Worm (Caenorhabditis elegans) whole organism, early embryonic: ENCODE data around the gene coh-3.

Experiments used
- B0310.2 ChIP-seq: sonication (generic microtip); optimal IDR thresholded peaks from 2 replicates; lab custom pipeline; 2016; ENCODE audit warnings: mild to moderate bottlenecking, missing genetic modification characterization, missing compliant biosample characterization
- F13C5.2 ChIP-seq: sonication (generic microtip); optimal IDR thresholded peaks from 2 replicates; lab custom pipeline; 2017; ENCODE audit warnings: mild to moderate bottlenecking, missing genetic modification characterization, inconsistent platforms, missing compliant biosample characterization
- aly-1 ChIP-seq: sonication (generic microtip); optimal IDR thresholded peaks from 2 replicates; lab custom pipeline; 2016; ENCODE audit warnings: missing genetic modification characterization, missing compliant biosample characterization
- ama-1 ChIP-seq: fragments of 150-350 bp; optimal IDR thresholded peaks from 2 replicates; lab custom pipeline; 2014
- ceh-13 ChIP-seq: fragments of 200-800 bp; sonication (Bioruptor generic); optimal IDR thresholded peaks from 2 replicates; lab custom pipeline; 2018; ENCODE audit warnings: mild to moderate bottlenecking, missing genetic modification characterization, missing compliant biosample characterization
- ceh-36 ChIP-seq: sonication (generic microtip); optimal IDR thresholded peaks from 2 replicates; lab custom pipeline; 2016; ENCODE audit warnings: missing genetic modification characterization, inconsistent platforms, missing compliant biosample characterization
- ets-7 ChIP-seq: sonication (generic microtip); optimal IDR thresholded peaks from 2 replicates; lab custom pipeline; 2016; ENCODE audit warnings: missing genotype, missing genetic modification characterization, missing compliant biosample characterization
- flt-1 ChIP-seq: fragments of 200-800 bp; sonication (Bioruptor generic); IDR thresholded peaks from 2 replicates; pipeline ENCODE4 v1.3.6; 2022; ENCODE audit warnings: missing genetic modification characterization, missing compliant biosample characterization
- hmbx-1 ChIP-seq: sonication (generic microtip); optimal IDR thresholded peaks from 2 replicates; lab custom pipeline; 2016; ENCODE audit warnings: mild to moderate bottlenecking, missing genetic modification characterization, missing compliant biosample characterization
- hmg-4 ChIP-seq: fragments of 200-800 bp; sonication (Bioruptor generic); optimal IDR thresholded peaks from 2 replicates; lab custom pipeline; 2018; ENCODE audit warnings: mild to moderate bottlenecking, missing genetic modification characterization, missing compliant biosample characterization
- hnd-1 ChIP-seq: sonication (generic microtip); optimal IDR thresholded peaks from 2 replicates; lab custom pipeline; 2016; ENCODE audit warnings: missing genetic modification characterization, missing compliant biosample characterization
- pes-1 ChIP-seq: fragments of 200-800 bp; sonication (Bioruptor generic); IDR thresholded peaks from 2 replicates; pipeline ENCODE4 v1.3.6; 2022; ENCODE audit warnings: missing genetic modification reagents, missing genetic modification characterization, missing compliant biosample characterization
- scrt-1 ChIP-seq: fragments of 200-800 bp; sonication (Bioruptor generic); IDR thresholded peaks from 2 replicates; pipeline ENCODE4 v1.3.6; 2022; ENCODE audit warnings: missing genetic modification characterization, missing compliant biosample characterization
- sea-1 ChIP-seq: fragments of 200-800 bp; sonication (Bioruptor generic); conservative IDR thresholded peaks from 2 replicates; pipeline ENCODE4 v1.3.6; 2022; ENCODE audit warnings: missing genetic modification characterization, missing compliant biosample characterization
- tbx-11 ChIP-seq: fragments of 200-800 bp; sonication (Bioruptor generic); IDR thresholded peaks from 2 replicates; pipeline ENCODE4 v1.3.6; 2022; ENCODE audit warnings: missing genetic modification characterization, missing compliant biosample characterization
- tbx-37 ChIP-seq: fragments of 200-800 bp; sonication (Bioruptor generic); conservative IDR thresholded peaks from 2 replicates; pipeline ENCODE4 v1.3.6; 2022; ENCODE audit warnings: missing genetic modification reagents, missing genetic modification characterization, missing compliant biosample characterization
- tra-4 ChIP-seq: sonication (generic microtip); optimal IDR thresholded peaks from 2 replicates; lab custom pipeline; 2017; ENCODE audit warnings: missing genetic modification characterization, missing compliant biosample characterization

Gene coh-3

DNA sequence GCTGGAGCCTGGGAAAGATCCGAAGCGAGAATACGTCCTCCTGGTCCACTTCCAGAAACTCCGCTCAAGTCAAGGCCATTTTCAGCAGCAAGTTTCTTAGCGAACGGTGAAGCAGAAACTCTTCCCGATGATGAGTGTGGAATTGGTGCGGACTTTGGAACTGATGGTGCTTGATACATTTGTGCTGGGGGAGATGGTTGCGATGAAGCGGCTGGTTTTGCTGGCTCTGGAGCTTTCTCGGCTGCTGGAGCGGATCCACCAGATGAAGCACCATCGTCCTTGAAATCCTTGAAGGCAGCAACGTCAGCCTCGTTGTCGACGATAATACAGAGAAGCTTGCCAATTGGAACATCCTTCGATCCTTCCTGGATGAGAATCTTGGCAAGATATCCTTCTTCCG is 10.8 kb upstream of the coh-3 start:
- no peak for TF ChIP-seq pes-1 (GFP tag; lab: Robert Waterston, UW)
- no peak for TF ChIP-seq scrt-1 (GFP tag; lab: Robert Waterston, UW)
- no peak for TF ChIP-seq ama-1
- TF ChIP-seq flt-1 (GFP tag; lab: Robert Waterston, UW), result no peak
- TF ChIP-seq B0310.2, result no peak
- no peak for TF ChIP-seq ceh-36 (tag; lab: Kevin White, UChicago)
- TF ChIP-seq hnd-1, result no peak
- no peak for TF ChIP-seq sea-1 (GFP tag; lab: Robert Waterston, UW)
- no peak for TF ChIP-seq ceh-13
- no peak for TF ChIP-seq tbx-11
- TF ChIP-seq hmg-4 (GFP tag; lab: Kevin White, UChicago), result no peak
- no peak for TF ChIP-seq tbx-37 (GFP tag; lab: Robert Waterston, UW)
- TF ChIP-seq tra-4 (tag; lab: Kevin White, UChicago), result no peak
- no peak for TF ChIP-seq ets-7 (tag; lab: Kevin White, UChicago)
- TF ChIP-seq aly-1 (tag; lab: Kevin White, UChicago), result no peak
- TF ChIP-seq F13C5.2 (tag; lab: Kevin White, UChicago), result no peak
- no peak for TF ChIP-seq hmbx-1 (tag; lab: Kevin White, UChicago)

DNA sequence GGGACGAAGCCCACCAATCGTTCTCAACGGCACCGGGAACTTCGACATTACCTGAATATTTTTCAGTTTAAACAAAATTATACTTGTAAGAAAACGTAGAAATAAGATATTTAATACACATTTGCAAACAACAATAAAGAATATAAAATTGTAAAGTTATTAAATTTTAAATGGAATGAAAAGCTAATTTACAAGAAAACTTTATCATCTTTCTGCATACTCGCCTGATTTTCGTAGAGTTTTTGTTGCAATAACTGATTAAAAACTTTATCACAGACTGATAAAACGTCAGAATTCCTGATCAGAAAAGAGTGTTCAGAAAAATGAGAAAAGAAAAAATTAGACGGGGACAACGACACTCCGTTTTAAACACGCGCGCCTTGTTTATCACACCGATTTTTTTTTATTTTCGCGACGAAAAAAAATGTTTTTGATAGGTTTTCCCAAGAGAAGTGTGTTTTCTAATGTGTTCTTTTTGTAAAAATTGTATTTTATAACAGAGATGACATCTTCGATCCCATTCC is 9.9 kb upstream of the coh-3 start, which contains the start of the genes dlat-1 and fntb-1:
Gene dlat-1, minus strand, starts transcription at position 51 of the 524 bp plus-strand sequence.
Gene fntb-1, plus strand, starts transcription at position 412 of the 524 bp plus-strand sequence.
- no peak for TF ChIP-seq ceh-13

DNA sequence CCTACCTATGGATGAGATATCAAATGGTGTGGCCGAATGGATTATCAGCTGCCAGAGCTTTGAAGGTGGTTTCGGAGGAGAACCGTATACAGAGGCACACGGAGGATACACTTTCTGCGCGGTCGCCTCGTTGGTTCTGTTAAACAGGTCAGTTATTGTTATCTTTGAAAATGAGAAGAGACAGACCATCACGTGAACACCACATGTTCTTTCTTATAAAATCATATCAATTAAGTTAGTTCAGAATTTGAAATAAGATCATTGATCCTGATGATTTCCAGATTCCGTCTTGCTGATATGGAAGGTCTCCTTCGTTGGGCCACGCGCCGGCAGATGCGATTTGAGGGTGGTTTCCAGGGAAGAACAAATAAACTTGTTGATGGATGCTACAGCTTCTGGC is 8.6 kb upstream of the coh-3 start:
- no peak for TF ChIP-seq flt-1 (GFP tag; lab: Robert Waterston, UW)
- no peak for TF ChIP-seq sea-1 (GFP tag; lab: Robert Waterston, UW)
- TF ChIP-seq tbx-11, result no peak
- no peak for TF ChIP-seq hmbx-1 (tag; lab: Kevin White, UChicago)
- no peak for TF ChIP-seq ets-7 (tag; lab: Kevin White, UChicago)
- no peak for TF ChIP-seq ama-1
- TF ChIP-seq pes-1 (GFP tag; lab: Robert Waterston, UW), result no peak
- no peak for TF ChIP-seq aly-1 (tag; lab: Kevin White, UChicago)
- no peak for TF ChIP-seq ceh-13
- TF ChIP-seq ceh-36 (tag; lab: Kevin White, UChicago), result no peak
- no peak for TF ChIP-seq scrt-1 (GFP tag; lab: Robert Waterston, UW)
- TF ChIP-seq B0310.2, result no peak
- TF ChIP-seq F13C5.2 (tag; lab: Kevin White, UChicago), result no peak
- no peak for TF ChIP-seq hmg-4 (GFP tag; lab: Kevin White, UChicago)
- TF ChIP-seq tra-4 (tag; lab: Kevin White, UChicago), result no peak
- no peak for TF ChIP-seq hnd-1
- TF ChIP-seq tbx-37 (GFP tag; lab: Robert Waterston, UW), result no peak

DNA sequence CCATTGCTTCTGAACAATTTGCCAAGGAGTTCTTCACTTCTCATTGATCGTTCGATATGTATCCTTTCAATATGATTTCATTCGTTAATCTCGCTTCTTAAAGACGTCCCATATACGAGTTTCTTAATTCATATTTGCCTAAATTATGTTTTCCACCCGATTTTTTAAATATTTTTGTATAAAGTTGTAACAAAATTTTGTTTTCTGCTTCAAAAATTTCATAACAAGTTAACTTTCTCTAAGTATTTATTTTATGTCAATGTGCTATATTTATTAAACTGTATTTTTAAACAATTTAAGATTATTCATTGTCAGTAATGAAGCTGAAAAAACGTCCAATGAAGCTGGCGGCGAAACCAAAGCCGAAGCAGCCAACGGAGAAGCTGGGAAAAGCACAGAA is 7.8 kb upstream of the coh-3 start, which contains the start of gene F23B12.7:
Gene F23B12.7, plus strand, starts transcription at position 301 of the 400 bp plus-strand sequence.
- TF ChIP-seq tra-4 (tag; lab: Kevin White, UChicago), result no peak
- TF ChIP-seq sea-1 (GFP tag; lab: Robert Waterston, UW), result no peak
- no peak for TF ChIP-seq tbx-37 (GFP tag; lab: Robert Waterston, UW)
- TF ChIP-seq ama-1, result no peak
- TF ChIP-seq ceh-36 (tag; lab: Kevin White, UChicago), result no peak
- TF ChIP-seq F13C5.2 (tag; lab: Kevin White, UChicago), result no peak
- TF ChIP-seq aly-1 (tag; lab: Kevin White, UChicago), result no peak
- no peak for TF ChIP-seq hmbx-1 (tag; lab: Kevin White, UChicago)
- TF ChIP-seq hnd-1, result no peak

DNA sequence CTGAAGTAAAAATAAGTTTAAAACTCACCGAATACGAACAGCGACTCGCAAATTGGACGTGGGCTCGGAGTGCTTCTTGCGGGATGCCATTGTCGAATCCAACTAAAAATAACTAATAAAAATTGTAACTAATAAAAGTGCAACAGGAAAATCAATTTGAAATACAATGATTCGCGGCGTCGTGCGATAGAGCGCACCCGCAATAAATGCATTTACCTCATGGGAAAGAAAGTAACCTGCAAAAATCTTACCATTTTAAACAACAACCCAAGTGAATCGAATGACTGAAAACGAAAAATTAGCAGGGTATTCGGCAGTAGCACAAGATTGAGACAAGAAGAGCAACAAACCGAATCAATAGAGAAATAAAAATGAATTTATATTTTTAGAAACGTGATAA is 596 bp upstream of the coh-3 start, which contains the start of gene bmk-1:
Gene bmk-1, minus strand, starts transcription at position 359 of the 400 bp plus-strand sequence.
- TF ChIP-seq hnd-1, result no peak
- TF ChIP-seq F13C5.2 (tag; lab: Kevin White, UChicago), result no peak
- no peak for TF ChIP-seq tbx-37 (GFP tag; lab: Robert Waterston, UW)
- TF ChIP-seq ceh-36 (tag; lab: Kevin White, UChicago), result no peak
- no peak for TF ChIP-seq tbx-11
- TF ChIP-seq ama-1, result no peak
- TF ChIP-seq ceh-13, result no peak

DNA sequence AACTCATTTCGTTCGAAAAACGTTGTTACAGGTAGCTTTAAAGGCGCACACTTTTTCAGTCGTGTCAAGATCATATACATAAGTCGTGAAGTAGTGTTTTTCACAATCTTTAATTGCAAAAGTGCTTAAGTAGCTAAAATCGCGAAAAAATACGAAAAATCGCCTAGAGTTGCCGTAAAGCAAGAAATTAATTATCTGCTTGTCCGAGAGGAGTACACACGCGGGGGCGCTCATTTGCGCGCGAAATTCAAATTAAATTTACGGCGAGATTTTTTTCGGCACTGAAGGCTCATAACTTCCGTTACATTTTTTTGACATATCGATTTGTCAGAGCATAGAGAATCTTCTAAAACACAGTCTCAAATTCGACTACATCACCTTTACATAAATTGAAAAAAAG is 2.9 kb downstream of the coh-3 start:
- no peak for TF ChIP-seq ama-1

DNA sequence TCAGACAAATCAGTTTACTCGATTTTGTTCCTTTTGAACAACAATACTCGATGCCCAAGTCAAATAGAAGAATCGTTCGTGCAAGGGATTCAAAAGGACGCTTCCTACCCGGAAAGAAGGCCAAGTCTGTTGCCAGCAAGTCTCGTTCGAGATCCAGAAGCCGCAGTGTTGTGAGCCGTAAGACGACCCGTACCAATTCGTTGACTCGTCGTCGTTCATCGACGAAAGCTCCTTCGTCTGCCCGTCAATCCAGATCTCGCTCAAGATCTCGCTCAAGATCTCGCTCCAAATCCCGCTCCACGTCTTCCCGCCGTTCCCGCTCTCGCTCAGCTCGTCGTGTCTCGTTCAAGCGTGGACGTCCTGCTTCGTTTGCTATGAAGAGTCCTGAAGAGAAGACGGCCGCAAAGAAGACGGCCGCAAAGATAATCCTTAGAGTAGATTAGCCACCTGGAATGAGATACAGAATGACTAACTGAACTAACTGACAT is 3.4 kb downstream of the coh-3 start, which contains the start of gene F08H9.2:
Gene F08H9.2, plus strand, starts transcription at position 51 of the 488 bp plus-strand sequence.
- TF ChIP-seq scrt-1 (GFP tag; lab: Robert Waterston, UW) (no peak), hmg-4 (GFP tag; lab: Kevin White, UChicago) (peak; percentile 20), hmbx-1 (tag; lab: Kevin White, UChicago) (no peak), tbx-11 (no peak), ets-7 (tag; lab: Kevin White, UChicago) (no peak), B0310.2 (no peak)

DNA sequence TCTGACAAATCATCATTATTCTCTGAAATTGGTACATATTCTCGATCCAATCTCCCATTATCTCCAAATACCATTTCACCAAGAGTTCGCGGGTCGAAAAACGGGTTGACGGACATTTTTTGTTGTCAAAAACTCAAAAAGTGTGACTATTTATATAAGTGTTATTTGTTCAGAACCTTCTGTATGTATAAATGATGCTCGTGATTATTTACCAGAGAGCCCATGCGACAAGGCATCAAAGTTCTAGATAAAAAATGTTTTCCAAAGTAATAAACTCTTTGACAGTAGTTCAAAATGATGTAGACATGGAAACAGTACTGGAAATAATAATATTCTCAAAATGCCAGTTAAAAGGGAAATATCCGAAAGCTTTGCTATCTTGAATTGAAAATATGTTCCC is 5.4 kb downstream of the coh-3 start:
- TF ChIP-seq flt-1 (GFP tag; lab: Robert Waterston, UW) (no peak), hmbx-1 (tag; lab: Kevin White, UChicago) (no peak), hnd-1 (no peak), F13C5.2 (tag; lab: Kevin White, UChicago) (no peak), ceh-36 (tag; lab: Kevin White, UChicago) (no peak), ceh-13 (no peak), tbx-11 (no peak)
